Worm (Caenorhabditis elegans) whole organism, early embryonic: ENCODE measurements around the gene C09E7.10.

Experiments used
- aly-1 ChIP-seq: sonication (generic microtip); optimal IDR thresholded peaks from 2 replicates; lab custom pipeline; 2016; ENCODE audit warnings: missing genetic modification characterization, missing compliant biosample characterization
- ama-1 ChIP-seq: fragments of 150-350 bp; optimal IDR thresholded peaks from 2 replicates; lab custom pipeline; 2014
- ceh-13 ChIP-seq: fragments of 200-800 bp; sonication (Bioruptor generic); optimal IDR thresholded peaks from 2 replicates; lab custom pipeline; 2018; ENCODE audit warnings: mild to moderate bottlenecking, missing genetic modification characterization, missing compliant biosample characterization
- ceh-36 ChIP-seq: sonication (generic microtip); optimal IDR thresholded peaks from 2 replicates; lab custom pipeline; 2016; ENCODE audit warnings: missing genetic modification characterization, inconsistent platforms, missing compliant biosample characterization
- flt-1 ChIP-seq: fragments of 200-800 bp; sonication (Bioruptor generic); IDR thresholded peaks from 2 replicates; pipeline ENCODE4 v1.3.6; 2022; ENCODE audit warnings: missing genetic modification characterization, missing compliant biosample characterization
- hmbx-1 ChIP-seq: sonication (generic microtip); optimal IDR thresholded peaks from 2 replicates; lab custom pipeline; 2016; ENCODE audit warnings: mild to moderate bottlenecking, missing genetic modification characterization, missing compliant biosample characterization
- hmg-4 ChIP-seq: fragments of 200-800 bp; sonication (Bioruptor generic); optimal IDR thresholded peaks from 2 replicates; lab custom pipeline; 2018; ENCODE audit warnings: mild to moderate bottlenecking, missing genetic modification characterization, missing compliant biosample characterization
- hnd-1 ChIP-seq: sonication (generic microtip); optimal IDR thresholded peaks from 2 replicates; lab custom pipeline; 2016; ENCODE audit warnings: missing genetic modification characterization, missing compliant biosample characterization
- pes-1 ChIP-seq: fragments of 200-800 bp; sonication (Bioruptor generic); IDR thresholded peaks from 2 replicates; pipeline ENCODE4 v1.3.6; 2022; ENCODE audit warnings: missing genetic modification reagents, missing genetic modification characterization, missing compliant biosample characterization
- scrt-1 ChIP-seq: fragments of 200-800 bp; sonication (Bioruptor generic); IDR thresholded peaks from 2 replicates; pipeline ENCODE4 v1.3.6; 2022; ENCODE audit warnings: missing genetic modification characterization, missing compliant biosample characterization
- tbx-37 ChIP-seq: fragments of 200-800 bp; sonication (Bioruptor generic); conservative IDR thresholded peaks from 2 replicates; pipeline ENCODE4 v1.3.6; 2022; ENCODE audit warnings: missing genetic modification reagents, missing genetic modification characterization, missing compliant biosample characterization

DNA sequence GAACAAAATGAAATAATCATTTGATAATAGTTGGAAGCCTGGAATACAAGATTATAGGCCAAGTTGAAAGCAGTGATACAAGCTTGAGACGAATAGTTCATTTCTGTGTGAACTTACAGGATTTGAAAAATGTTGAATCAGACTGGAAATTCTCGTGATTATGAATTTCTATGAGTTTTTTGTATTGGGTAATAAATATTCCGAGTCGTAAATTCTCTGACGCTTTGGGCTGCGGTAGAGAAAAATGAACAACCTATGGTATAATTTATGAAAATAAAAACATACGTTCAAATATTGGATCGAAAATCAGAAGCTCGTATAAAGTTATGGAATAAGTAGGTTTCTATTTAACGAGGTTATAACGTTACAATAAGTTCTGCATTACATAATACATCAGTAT lies 27.0 kb downstream of the C09E7.10 start, which contains the start of gene srb-11:
- TF ChIP-seq hmg-4 (GFP tag; lab: Kevin White, UChicago) (no peak), ama-1 (no peak), hmbx-1 (no peak), pes-1 (GFP tag; lab: Robert Waterston, UW) (no peak), ceh-13 (GFP tag; lab: Kevin White, UChicago) (no peak), hnd-1 (no peak), aly-1 (tag; lab: Kevin White, UChicago) (no peak), flt-1 (no peak), scrt-1 (no peak), ceh-36 (tag; lab: Kevin White, UChicago) (no peak), tbx-37 (GFP tag; lab: Robert Waterston, UW) (no peak)
